Fruit fly (Drosophila melanogaster) whole organism, pupa: ENCODE data around the gene Gr97a.

Source experiments
- CG10348 ChIP-seq: fragments of 200-800 bp; sonication (Bioruptor generic); IDR thresholded peaks from 2 replicates; pipeline ENCODE4 v1.3.6; 2022; ENCODE audit warnings: missing biosample characterization, missing genetic modification characterization
- CG13204 ChIP-seq: fragments of 200-800 bp; sonication (Bioruptor generic); optimal IDR thresholded peaks from 2 replicates; lab custom pipeline; 2018; ENCODE audit warnings: missing biosample characterization, mild to moderate bottlenecking, missing genetic modification characterization, moderate library complexity
- CG14655 ChIP-seq: fragments of 200-800 bp; sonication (Bioruptor generic); optimal IDR thresholded peaks from 3 replicates; lab custom pipeline; 2017; ENCODE audit warnings: mild to moderate bottlenecking, missing biosample characterization, missing genetic modification reagents, missing genetic modification characterization
- CG15710 ChIP-seq: fragments of 200-800 bp; sonication (Bioruptor generic); optimal IDR thresholded peaks from 2 replicates; lab custom pipeline; 2018; ENCODE audit warnings: missing biosample characterization, mild to moderate bottlenecking, missing genetic modification characterization, moderate library complexity
- CG34367 ChIP-seq: fragments of 200-800 bp; sonication (Bioruptor generic); optimal IDR thresholded peaks from 2 replicates; lab custom pipeline; 2018; ENCODE audit warnings: missing biosample characterization, mild to moderate bottlenecking, missing genetic modification characterization
- CG8159 ChIP-seq: fragments of 200-800 bp; sonication (Bioruptor generic); optimal IDR thresholded peaks from 3 replicates; lab custom pipeline; 2018; ENCODE audit warnings: missing biosample characterization, mild to moderate bottlenecking, missing genetic modification characterization, moderate library complexity
- D1 ChIP-seq: fragments of 200-800 bp; sonication (Bioruptor generic); optimal IDR thresholded peaks from 2 replicates; lab custom pipeline; 2018; ENCODE audit warnings: missing biosample characterization, mild to moderate bottlenecking, missing genetic modification characterization, moderate library complexity
- Pif1B ChIP-seq: fragments of 200-800 bp; sonication (Bioruptor generic); optimal IDR thresholded peaks from 3 replicates; lab custom pipeline; 2016; ENCODE audit warnings: missing biosample characterization, missing genetic modification characterization
- fd96Ca ChIP-seq: fragments of 200-800 bp; sonication (Bioruptor generic); IDR thresholded peaks from 3 replicates; pipeline ENCODE4 v1.3.6; 2022; ENCODE audit warnings: missing biosample characterization, missing genetic modification characterization

- TF ChIP-seq CG15710 (tag; lab: Kevin White, UChicago) (no peak), Pif1B (GFP tag; lab: Kevin White, UChicago) (no peak), D1 (no peak), CG14655 (GFP tag; lab: Kevin White, UChicago) (no peak), CG10348 (GFP tag; lab: Robert Waterston, UW) (no peak), CG8159 (tag; lab: Kevin White, UChicago) (no peak), CG13204 (no peak), CG34367 (tag; lab: Kevin White, UChicago) (no peak), fd96Ca (GFP tag; lab: Robert Waterston, UW) (no peak)
These were observed 31.8 kb downstream of the Gr97a start for dm6 chr3R:26934523-26934922.
